Worm (Caenorhabditis elegans): ENCODE measurements around the gene F20D6.8.

DNA sequence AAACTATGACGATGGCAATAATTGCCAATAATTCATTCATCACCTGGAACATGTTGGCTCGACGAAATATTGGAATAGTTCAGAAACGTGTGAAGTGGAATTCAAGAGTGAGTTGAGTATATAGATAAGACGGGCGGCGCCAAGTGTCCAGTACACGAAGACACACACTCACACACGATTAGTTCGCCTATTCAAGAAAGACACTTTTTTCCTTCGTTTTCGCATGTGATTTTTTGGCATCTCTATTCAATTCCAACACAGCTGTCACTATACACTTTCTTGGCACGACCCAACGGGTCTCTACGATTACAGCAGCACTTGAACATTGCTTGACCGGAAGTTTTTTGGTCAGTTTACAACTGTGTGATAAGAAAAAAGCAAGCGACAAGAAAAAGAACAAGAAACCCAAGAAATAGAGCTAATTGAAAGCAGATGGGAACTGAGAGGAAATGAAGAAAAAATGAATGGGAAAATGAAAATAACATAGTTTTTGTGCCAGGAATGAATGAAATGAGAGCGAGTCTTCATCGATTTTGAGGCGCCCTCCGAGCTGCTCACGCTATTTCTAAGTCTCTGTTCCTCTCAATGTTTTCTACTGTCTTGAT is 49.7 kb upstream of the F20D6.8 start, which contains the start of gene K07C11.8:
- TF ChIP-seq med-1 (GFP tag; optimal IDR thresholded peaks at IDR 0.05; ENCODE audit: insufficient read depth) (no peak), klf-2 (GFP tag; conservative IDR thresholded peaks at IDR 0.05) (no peak), flt-1 (GFP tag; IDR thresholded peaks at IDR 0.05) (no peak)
